Fruit fly (Drosophila melanogaster) whole organism, embryonic: ENCODE results near the gene Ptpmeg2.

Experiments
- CG31224 ChIP-seq: fragments of 200-800 bp; sonication (Bioruptor generic); IDR thresholded peaks from 2 replicates; pipeline ENCODE4 v1.3.6; 2022; ENCODE audit warnings: missing biosample characterization, missing genetic modification characterization
- Ravus ChIP-seq: fragments of 200-800 bp; sonication (Bioruptor generic); IDR thresholded peaks from 2 replicates; pipeline ENCODE4 v1.3.6; 2022; ENCODE audit warnings: missing biosample characterization, missing genetic modification characterization
- az2 ChIP-seq: fragments of 200-800 bp; sonication (Bioruptor generic); optimal IDR thresholded peaks from 3 replicates; lab custom pipeline; 2016; ENCODE audit warnings: missing biosample characterization, missing genetic modification characterization
- br ChIP-seq: fragments of >200 bp; optimal IDR thresholded peaks from 2 replicates; lab custom pipeline; 2017
- sc ChIP-seq, 3 experiments: fragments of >200 bp in 2 of 3; fragments of 200-800 bp in 1 of 3; sonication (Bioruptor generic) in 1 of 3; optimal IDR thresholded peaks; 2 replicates in 2 of 3; 3 replicates in 1 of 3; lab custom pipeline; 2017; ENCODE audit warnings: mild to moderate bottlenecking in 1 of 3, missing biosample characterization in 1 of 3, missing genetic modification characterization in 1 of 3, missing genetic modification reagents in 1 of 3
- tgo ChIP-seq: fragments of 200-800 bp; sonication (Bioruptor generic); IDR thresholded peaks from 3 replicates; pipeline ENCODE4 v1.3.6; 2022; ENCODE audit warnings: missing biosample characterization, missing genetic modification characterization

DNA sequence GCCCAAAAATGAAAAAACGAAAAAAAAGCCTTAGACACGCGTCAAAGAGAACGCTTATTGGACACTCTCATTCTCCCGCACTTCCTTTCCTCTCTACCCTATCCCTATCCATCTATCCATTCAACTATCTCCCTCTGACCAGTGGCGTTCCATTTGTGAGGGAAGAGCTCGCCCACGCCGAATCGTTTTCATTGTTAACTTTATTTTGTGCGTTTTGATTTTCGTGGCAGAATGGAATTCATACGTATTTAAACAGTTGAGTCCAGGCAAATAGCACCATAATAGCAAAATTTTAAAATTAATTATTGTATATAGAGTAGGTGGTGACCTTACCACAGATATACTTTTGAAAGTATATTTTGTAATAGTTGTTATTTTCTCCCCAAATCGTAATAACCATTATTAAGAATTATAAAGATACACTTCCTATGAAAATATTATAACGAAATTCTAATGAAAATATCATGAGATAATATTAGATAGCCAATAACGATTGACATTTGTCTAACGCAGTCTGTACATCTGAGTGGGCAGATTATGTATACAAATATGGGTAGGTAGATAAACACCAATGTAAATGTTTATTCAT lies 17.7 kb downstream of the Ptpmeg2 start:
- peak; percentile 38; the same call in 1 of the 2 replicates for TF ChIP-seq Ravus (GFP tag; lab: Robert Waterston, UW)
- peak; percentile 38 for TF ChIP-seq az2 (GFP tag; lab: Kevin White, UChicago)
- TF ChIP-seq br (lab: Kevin White, UChicago), result no peak
- no peak for TF ChIP-seq sc (optimal IDR thresholded peaks at IDR 0.05; lab: Kevin White, UChicago)
- no peak for TF ChIP-seq sc (GFP tag; optimal IDR thresholded peaks at IDR 0.05; lab: Kevin White, UChicago)
- peak; percentile 59 for TF ChIP-seq CG31224
- peak; percentile 59; the same call in 2 of the 3 replicates for TF ChIP-seq tgo (GFP tag; lab: Robert Waterston, UW)
